Worm (Caenorhabditis elegans) whole organism, L3 larva: ENCODE measurements around the gene srw-101.

Experiments used
- R02D3.7 ChIP-seq: fragments of 150-350 bp; optimal IDR thresholded peaks from 2 replicates; lab custom pipeline; 2014; ENCODE audit warnings: missing biosample characterization, missing genetic modification characterization
- aly-2 ChIP-seq: fragments of 150-350 bp; optimal IDR thresholded peaks from 2 replicates; lab custom pipeline; 2014; ENCODE audit warnings: missing biosample characterization, missing genetic modification characterization
- fkh-10 ChIP-seq: sonication (generic microtip); optimal IDR thresholded peaks from 2 replicates; lab custom pipeline; 2017; ENCODE audit warnings: missing biosample characterization, missing genetic modification reagents, missing genetic modification characterization
- nhr-77 ChIP-seq: fragments of 150-350 bp; optimal IDR thresholded peaks from 2 replicates; lab custom pipeline; 2014; ENCODE audit warnings: missing biosample characterization, missing genetic modification characterization

DNA sequence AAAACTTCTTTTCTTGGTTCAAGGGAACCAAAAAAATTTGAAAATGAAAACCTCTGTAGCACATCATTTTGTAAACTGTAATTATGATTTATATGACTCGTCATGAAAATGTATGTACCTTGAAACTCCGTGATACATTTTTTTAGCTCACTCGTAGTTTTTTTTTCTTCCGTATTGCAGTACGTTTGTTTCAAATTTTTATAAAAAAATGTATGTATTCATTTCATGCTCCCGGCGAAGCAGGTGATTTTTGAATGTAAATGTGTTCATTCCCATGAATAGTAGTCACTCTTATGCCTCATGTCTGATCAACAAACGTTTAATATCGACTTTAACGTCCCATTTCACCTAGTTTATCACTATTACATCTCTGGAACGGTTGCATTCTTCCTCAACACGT lies 3.3 kb downstream of the srw-101 start, which contains the start of gene sri-27:
- TF ChIP-seq aly-2 (tag; lab: Kevin White, UChicago) (no peak), fkh-10 (GFP tag; lab: Kevin White, UChicago) (no peak), R02D3.7 (tag; lab: Kevin White, UChicago) (no peak), nhr-77 (tag; lab: Kevin White, UChicago) (no peak)
